Worm (Caenorhabditis elegans) whole organism, L2 larva: ENCODE measurements around the gene Y40H4A.2.
A peak's percentile ranks its signal among the peaks of the same experiment; 100 is the strongest.

Source experiments
- C34F6.9 ChIP-seq: fragments of 150-350 bp; optimal IDR thresholded peaks from 2 replicates; lab custom pipeline; 2014; ENCODE audit warnings: missing biosample characterization, missing genetic modification characterization
- F13H6.1 ChIP-seq: sonication (generic microtip); optimal IDR thresholded peaks from 2 replicates; lab custom pipeline; 2016; ENCODE audit warnings: missing genetic modification characterization, missing compliant biosample characterization
- R02D3.7 ChIP-seq: fragments of 150-350 bp; optimal IDR thresholded peaks from 2 replicates; lab custom pipeline; 2014; ENCODE audit warnings: missing biosample characterization, missing genetic modification characterization
- Y55F3AM.14 ChIP-seq: fragments of 200-800 bp; sonication (Bioruptor generic); optimal IDR thresholded peaks from 2 replicates; lab custom pipeline; 2018; ENCODE audit warnings: mild to moderate bottlenecking, missing genetic modification characterization, missing compliant biosample characterization
- alr-1 ChIP-seq: fragments of 150-350 bp; optimal IDR thresholded peaks from 2 replicates; lab custom pipeline; 2014; ENCODE audit warnings: missing biosample characterization, missing genetic modification characterization
- aly-2 ChIP-seq: fragments of 150-350 bp; optimal IDR thresholded peaks from 2 replicates; lab custom pipeline; 2014; ENCODE audit warnings: missing biosample characterization, missing genetic modification characterization
- blmp-1 ChIP-seq: sonication (generic microtip); optimal IDR thresholded peaks from 2 replicates; lab custom pipeline; 2017; ENCODE audit warnings: missing genetic modification characterization, mild to moderate bottlenecking, missing compliant biosample characterization, antibody characterized with exemption, moderate library complexity; ENCODE audit not compliant: insufficient read depth
- ceh-16 ChIP-seq: fragments of 150-350 bp; optimal IDR thresholded peaks from 2 replicates; lab custom pipeline; 2014; ENCODE audit warnings: missing biosample characterization, missing genetic modification characterization
- ceh-82 ChIP-seq: fragments of 150-350 bp; optimal IDR thresholded peaks from 2 replicates; lab custom pipeline; 2014; ENCODE audit warnings: missing biosample characterization, missing genetic modification characterization
- crh-2 ChIP-seq: sonication (generic microtip); optimal IDR thresholded peaks from 2 replicates; lab custom pipeline; 2017; ENCODE audit warnings: missing biosample characterization, missing genetic modification characterization
- dmd-4 ChIP-seq: sonication (generic microtip); optimal IDR thresholded peaks from 2 replicates; lab custom pipeline; 2017; ENCODE audit warnings: missing biosample characterization, missing genetic modification characterization
- egl-27 ChIP-seq: sonication (generic microtip); optimal IDR thresholded peaks from 3 replicates; lab custom pipeline; 2017; ENCODE audit warnings: missing biosample characterization, missing genetic modification reagents, missing genetic modification characterization
- elt-3 ChIP-seq: sonication (generic microtip); optimal IDR thresholded peaks from 2 replicates; lab custom pipeline; 2017; ENCODE audit warnings: missing biosample characterization, missing genetic modification characterization
- fos-1 ChIP-seq: fragments of 150-350 bp; optimal IDR thresholded peaks from 2 replicates; lab custom pipeline; 2014; ENCODE audit warnings: missing biosample characterization, missing genetic modification characterization
- gmeb-1 ChIP-seq: fragments of 150-350 bp; optimal IDR thresholded peaks from 2 replicates; lab custom pipeline; 2014; ENCODE audit warnings: missing biosample characterization, missing genetic modification characterization
- lin-11 ChIP-seq: fragments of 150-350 bp; sonication (generic microtip); optimal IDR thresholded peaks from 2 replicates; lab custom pipeline; 2014; ENCODE audit warnings: missing biosample characterization, missing genetic modification characterization, inconsistent platforms, mixed read lengths
- lin-13 ChIP-seq: fragments of 150-350 bp; optimal IDR thresholded peaks from 2 replicates; lab custom pipeline; 2014; ENCODE audit warnings: missing biosample characterization, missing genetic modification reagents, missing genetic modification characterization
- lsy-2 ChIP-seq, 2 experiments: fragments of 150-350 bp in 1 of 2; sonication (generic microtip) in 1 of 2; optimal IDR thresholded peaks; 2 replicates each; lab custom pipeline; 2014 to 2017; ENCODE audit warnings: missing biosample characterization in 2 of 2, missing genetic modification characterization in 2 of 2
- mbf-1 ChIP-seq: sonication (generic microtip); optimal IDR thresholded peaks from 2 replicates; lab custom pipeline; 2017; ENCODE audit warnings: missing biosample characterization, missing genetic modification characterization
- mdl-1 ChIP-seq, 2 experiments: fragments of 150-350 bp in 1 of 2; sonication (generic microtip) in 1 of 2; optimal IDR thresholded peaks; 2 replicates each; lab custom pipeline; 2017; ENCODE audit warnings: missing biosample characterization in 2 of 2, missing genetic modification characterization in 2 of 2
- nhr-10 ChIP-seq: sonication (generic microtip); optimal IDR thresholded peaks from 2 replicates; lab custom pipeline; 2017; ENCODE audit warnings: missing biosample characterization, missing genetic modification characterization
- nhr-11 ChIP-seq: fragments of 150-350 bp; optimal IDR thresholded peaks from 2 replicates; lab custom pipeline; 2014; ENCODE audit warnings: missing biosample characterization, missing genetic modification characterization
- nhr-12 ChIP-seq: fragments of 150-350 bp; optimal IDR thresholded peaks from 2 replicates; lab custom pipeline; 2014; ENCODE audit warnings: missing biosample characterization, missing genetic modification characterization
- nhr-129 ChIP-seq: fragments of 150-350 bp; optimal IDR thresholded peaks from 2 replicates; lab custom pipeline; 2014; ENCODE audit warnings: missing biosample characterization, missing genetic modification characterization
- nhr-21 ChIP-seq: fragments of 150-350 bp; optimal IDR thresholded peaks from 2 replicates; lab custom pipeline; 2014; ENCODE audit warnings: missing biosample characterization, missing genetic modification characterization
- nhr-25 ChIP-seq: fragments of 150-350 bp; sonication (generic microtip); optimal IDR thresholded peaks from 3 replicates; lab custom pipeline; 2014; ENCODE audit warnings: missing biosample characterization, missing genetic modification characterization
- nhr-77 ChIP-seq: fragments of 150-350 bp; optimal IDR thresholded peaks from 2 replicates; lab custom pipeline; 2014; ENCODE audit warnings: missing biosample characterization, missing genetic modification characterization
- peb-1 ChIP-seq: fragments of 150-350 bp; optimal IDR thresholded peaks from 2 replicates; lab custom pipeline; 2014; ENCODE audit warnings: missing biosample characterization, missing genetic modification characterization
- sem-4 ChIP-seq: fragments of 150-350 bp; optimal IDR thresholded peaks from 2 replicates; lab custom pipeline; 2014; ENCODE audit warnings: missing biosample characterization, missing genetic modification reagents, missing genetic modification characterization
- skn-1 ChIP-seq: sonication (generic microtip); optimal IDR thresholded peaks from 2 replicates; lab custom pipeline; 2017; ENCODE audit warnings: missing biosample characterization, missing genetic modification characterization
- sma-3 ChIP-seq: sonication (generic microtip); optimal IDR thresholded peaks from 2 replicates; lab custom pipeline; 2016; ENCODE audit warnings: missing genetic modification reagents, missing genetic modification characterization, missing compliant biosample characterization
- sma-9 ChIP-seq, 2 experiments: fragments of 150-350 bp in 1 of 2; sonication (generic microtip) in 1 of 2; optimal IDR thresholded peaks; 2 replicates each; lab custom pipeline; 2014 to 2016; ENCODE audit warnings: missing genetic modification characterization in 2 of 2, mild to moderate bottlenecking in 1 of 2, missing biosample characterization in 1 of 2, missing compliant biosample characterization in 1 of 2, missing genetic modification reagents in 1 of 2, moderate library complexity in 1 of 2
- snpc-4 ChIP-seq: fragments of 150-350 bp; optimal IDR thresholded peaks from 2 replicates; lab custom pipeline; 2014; ENCODE audit warnings: missing biosample characterization, missing genetic modification characterization
- unc-39 ChIP-seq: fragments of 150-350 bp; optimal IDR thresholded peaks from 2 replicates; lab custom pipeline; 2014; ENCODE audit warnings: missing biosample characterization, missing genetic modification characterization
- unc-55 ChIP-seq: fragments of 150-350 bp; sonication (generic microtip); optimal IDR thresholded peaks from 3 replicates; lab custom pipeline; 2014; ENCODE audit warnings: missing biosample characterization, missing genetic modification reagents, missing genetic modification characterization
- unc-62 ChIP-seq: fragments of 150-350 bp; optimal IDR thresholded peaks from 2 replicates; lab custom pipeline; 2014; ENCODE audit warnings: missing biosample characterization, missing genetic modification reagents, missing genetic modification characterization
- zag-1 ChIP-seq: fragments of 150-350 bp; optimal IDR thresholded peaks from 2 replicates; lab custom pipeline; 2014; ENCODE audit warnings: missing biosample characterization, missing genetic modification characterization
- ztf-1 ChIP-seq: fragments of 200-800 bp; sonication (Bioruptor generic); conservative IDR thresholded peaks from 2 replicates; pipeline ENCODE4 v1.3.6; 2022; ENCODE audit warnings: missing genetic modification characterization, missing compliant biosample characterization
- ztf-11 ChIP-seq: sonication (generic microtip); optimal IDR thresholded peaks from 2 replicates; lab custom pipeline; 2017; ENCODE audit warnings: missing biosample characterization, missing genetic modification characterization

Gene Y40H4A.2

DNA sequence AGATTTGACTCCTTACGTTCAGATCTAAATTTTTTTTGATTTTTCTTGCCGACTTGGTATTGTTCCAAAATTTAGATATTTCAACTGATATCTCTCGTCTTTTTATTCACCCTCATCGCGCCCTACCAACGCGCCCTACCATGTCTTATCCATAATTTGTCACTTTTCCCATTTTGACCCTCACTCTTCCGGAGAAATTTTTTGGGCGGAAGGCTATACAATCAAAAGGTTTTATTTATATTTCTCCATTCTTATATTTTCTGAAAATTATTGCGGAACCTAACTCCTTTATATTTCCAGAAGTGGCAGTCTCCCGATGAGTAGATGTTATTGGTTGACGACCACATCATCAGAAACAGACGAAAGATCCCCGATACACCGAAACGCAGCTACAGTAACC is 35.6 kb upstream of the Y40H4A.2 start, which contains the start of gene hot-1:
hot-1 (plus strand) TSS at position 301 of the 400 bp plus-strand sequence.
- TF ChIP-seq ztf-1 (GFP tag; lab: Robert Waterston, UW) (no peak), nhr-11 (tag; lab: Kevin White, UChicago) (no peak), elt-3 (no peak), sem-4 (tag; lab: Kevin White, UChicago) (no peak), ceh-16 (tag; lab: Kevin White, UChicago) (no peak), nhr-21 (no peak), fos-1 (tag; lab: Kevin White, UChicago) (no peak), ceh-82 (tag; lab: Kevin White, UChicago) (no peak), crh-2 (tag; lab: Kevin White, UChicago) (no peak), Y55F3AM.14 (GFP tag; lab: Kevin White, UChicago) (no peak), nhr-77 (tag; lab: Kevin White, UChicago) (no peak), ztf-11 (tag; lab: Kevin White, UChicago) (no peak), F13H6.1 (tag; lab: Kevin White, UChicago) (no peak), nhr-12 (tag; lab: Kevin White, UChicago) (no peak), mdl-1 (tag; optimal IDR thresholded peaks at IDR 0.05; lab: Kevin White, UChicago) (no peak), alr-1 (tag; lab: Kevin White, UChicago) (no peak), blmp-1 (no peak), unc-55 (GFP tag; lab: Kevin White, UChicago) (no peak), unc-62 (GFP tag; lab: Kevin White, UChicago) (no peak)

DNA sequence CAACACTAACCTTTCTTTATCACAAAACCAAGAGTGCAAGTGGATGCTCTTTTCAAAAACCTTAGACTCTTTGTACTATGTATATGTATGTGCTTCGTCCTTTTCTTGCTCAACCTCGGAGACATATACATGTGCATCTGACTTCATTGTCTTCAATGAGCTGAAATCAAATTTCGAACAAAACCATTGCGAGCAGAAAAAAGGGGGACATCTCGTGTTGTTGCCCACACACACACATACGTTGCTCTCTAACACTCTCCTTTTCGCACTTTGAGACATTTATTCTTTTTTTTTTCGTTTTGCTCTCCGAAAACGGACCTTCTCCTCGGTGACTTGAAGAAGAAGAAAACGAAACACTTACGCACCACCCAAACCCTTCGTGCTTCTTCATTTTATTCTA is 35.1 kb upstream of the Y40H4A.2 start:
- TF ChIP-seq unc-55 (GFP tag; lab: Kevin White, UChicago) (no peak), lin-11 (tag; lab: Kevin White, UChicago) (no peak), sma-3 (no peak)

DNA sequence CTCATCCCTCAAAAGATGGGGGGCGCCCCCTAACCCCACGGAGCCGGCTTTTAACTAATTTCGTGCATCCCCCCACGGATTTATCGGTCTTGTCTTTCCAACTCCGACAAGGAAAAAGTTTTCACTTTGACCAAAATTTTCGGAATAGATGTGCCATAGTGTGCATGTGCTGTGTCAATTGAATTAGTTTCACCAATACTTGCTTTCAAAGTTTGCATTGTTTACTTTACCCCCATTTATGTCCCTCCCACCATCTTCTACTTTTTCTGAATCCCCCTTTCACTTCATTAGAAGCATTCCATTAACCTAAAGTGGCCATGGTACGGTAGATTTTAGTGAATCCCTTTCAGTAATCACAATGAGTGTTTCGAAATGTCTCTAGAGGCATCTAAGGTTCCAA is 32.5 kb upstream of the Y40H4A.2 start:
- no peak for TF ChIP-seq alr-1 (tag; lab: Kevin White, UChicago)

DNA sequence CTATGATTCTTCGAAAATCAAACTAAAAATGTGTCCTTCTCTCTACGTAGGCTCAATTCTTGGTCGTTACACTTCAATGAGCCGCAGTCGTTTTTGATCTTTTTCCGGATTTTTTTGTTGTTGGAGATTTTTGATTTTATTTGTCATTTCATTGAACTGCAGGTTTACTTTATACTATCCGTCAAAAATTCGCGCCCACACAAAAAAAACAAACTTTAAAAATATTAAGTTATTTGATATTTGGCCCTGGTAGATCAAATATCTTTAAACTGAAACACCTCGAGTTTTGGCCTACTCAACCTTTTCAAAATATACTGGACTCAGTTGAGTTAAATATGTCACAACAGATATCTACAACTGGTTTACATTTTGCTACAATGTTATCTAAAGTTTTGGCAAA is 30.4 kb upstream of the Y40H4A.2 start:
- TF ChIP-seq mdl-1 (tag; optimal IDR thresholded peaks at IDR 0.05; lab: Kevin White, UChicago) (no peak), alr-1 (tag; lab: Kevin White, UChicago) (no peak), F13H6.1 (tag; lab: Kevin White, UChicago) (no peak), ztf-11 (tag; lab: Kevin White, UChicago) (no peak), nhr-77 (tag; lab: Kevin White, UChicago) (no peak), unc-39 (no peak), blmp-1 (no peak), gmeb-1 (tag; lab: Kevin White, UChicago) (no peak), mbf-1 (tag; lab: Kevin White, UChicago) (no peak), peb-1 (tag; lab: Kevin White, UChicago) (no peak), nhr-10 (no peak), skn-1 (tag; lab: Kevin White, UChicago) (no peak), zag-1 (tag; lab: Kevin White, UChicago) (no peak), lin-11 (tag; lab: Kevin White, UChicago) (no peak)
- TF ChIP-seq, all 48 proteins: peak for 0

DNA sequence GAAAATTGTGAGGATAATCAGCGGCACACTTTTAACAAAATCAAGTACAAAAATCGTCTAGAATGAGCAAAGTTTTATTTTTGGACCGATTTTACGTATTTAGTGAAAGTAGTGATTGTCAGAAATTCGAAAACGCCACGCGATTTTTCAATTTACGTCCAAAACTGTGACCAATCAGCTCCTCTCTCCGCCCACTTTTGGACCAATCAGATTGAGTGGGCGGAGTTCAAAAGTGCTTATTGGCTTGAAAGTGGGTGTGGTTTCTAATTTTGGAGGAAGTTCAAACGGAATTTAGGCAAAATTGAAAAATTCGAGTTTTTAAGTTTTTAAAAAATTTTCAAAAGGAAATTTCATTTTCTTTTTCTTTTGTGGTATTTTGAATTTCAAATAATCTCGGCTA is 29.2 kb upstream of the Y40H4A.2 start:
- TF ChIP-seq C34F6.9 (tag; lab: Kevin White, UChicago) = no peak
- no peak for TF ChIP-seq nhr-25 (tag; lab: Kevin White, UChicago)
- no peak for TF ChIP-seq snpc-4
- TF ChIP-seq mdl-1 (tag; optimal IDR thresholded peaks at IDR 0.05; lab: Kevin White, UChicago) = no peak
- no peak for TF ChIP-seq nhr-10
- TF ChIP-seq nhr-11 (tag; lab: Kevin White, UChicago) = no peak
- TF ChIP-seq sem-4 (tag; lab: Kevin White, UChicago) = no peak
- no peak for TF ChIP-seq peb-1 (tag; lab: Kevin White, UChicago)
- no peak for TF ChIP-seq zag-1 (tag; lab: Kevin White, UChicago)
- TF ChIP-seq elt-3 = no peak
- TF ChIP-seq unc-39 = no peak
- no peak for TF ChIP-seq ceh-16 (tag; lab: Kevin White, UChicago)
- TF ChIP-seq unc-62 (GFP tag; lab: Kevin White, UChicago) = no peak

DNA sequence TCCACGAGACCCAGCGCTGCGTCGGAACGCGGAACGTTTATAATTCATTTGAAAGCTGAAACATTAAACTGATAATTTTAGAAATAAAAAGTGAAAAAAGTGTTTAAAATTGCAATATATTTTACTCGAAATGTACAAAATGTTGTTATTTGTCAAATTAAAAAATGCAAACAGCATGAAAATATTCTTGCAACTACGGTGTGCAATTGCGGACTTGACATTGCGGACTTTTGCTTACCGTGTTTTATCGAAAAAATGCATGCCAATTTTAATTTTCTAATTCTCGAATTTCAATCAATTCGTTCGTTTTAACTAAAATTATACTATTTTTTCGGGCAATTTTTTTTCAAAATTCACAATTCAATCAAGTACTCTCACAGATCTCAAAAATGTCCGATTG is 26.9 kb upstream of the Y40H4A.2 start, which contains the start of the genes R11H6.5 and ccnk-1:
R11H6.5 (minus strand) TSS at position 55 of the 400 bp plus-strand sequence.
ccnk-1 (plus strand) TSS at position 381 of the 400 bp plus-strand sequence.
- TF ChIP-seq zag-1 (tag; lab: Kevin White, UChicago) (no peak), dmd-4 (no peak), crh-2 (tag; lab: Kevin White, UChicago) (peak; percentile 19), R02D3.7 (tag; lab: Kevin White, UChicago) (no peak), C34F6.9 (tag; lab: Kevin White, UChicago) (peak; percentile 65), unc-39 (no peak), sma-9 (GFP tag; optimal IDR thresholded peaks at IDR 0.05; lab: Kevin White, UChicago) (no peak), sma-9 (tag; optimal IDR thresholded peaks at IDR 0.05; lab: Kevin White, UChicago) (no peak), lin-13 (GFP tag; lab: Kevin White, UChicago) (peak; percentile 32), sem-4 (tag; lab: Kevin White, UChicago) (peak; percentile 5), nhr-129 (tag; lab: Kevin White, UChicago) (peak; percentile 48), lsy-2 (tag; optimal IDR thresholded peaks at IDR 0.05; lab: Kevin White, UChicago) (peak; percentile 92 to 99), fos-1 (tag; lab: Kevin White, UChicago) (peak; percentile 19), ztf-11 (tag; lab: Kevin White, UChicago) (no peak), egl-27 (tag; lab: Kevin White, UChicago) (no peak), unc-55 (GFP tag; lab: Kevin White, UChicago) (peak; percentile 84), ceh-82 (tag; lab: Kevin White, UChicago) (no peak), ceh-16 (tag; lab: Kevin White, UChicago) (no peak), aly-2 (tag; lab: Kevin White, UChicago) (no peak)
